Worm (Caenorhabditis elegans) whole organism, dauer: Measurements from ENCODE around the gene nhr-53.
"Not testable (repeated sequence)": the region's sequence is repeated elsewhere in the genome, so short reads cannot be mapped to it uniquely, and the experiment has no call there.

Experiments
- unc-62 ChIP-seq: sonication (generic microtip); optimal IDR thresholded peaks from 2 replicates; lab custom pipeline; 2017; ENCODE audit warnings: missing biosample characterization, missing genetic modification reagents, missing genetic modification characterization

Gene nhr-53

ce11 chrV:15702263-15702662 is at the start of gene nhr-53:
nhr-53 (minus strand) TSS chrV:15702363.
- no peak for TF ChIP-seq unc-62 (GFP tag; lab: Kevin White, UChicago)

ce11 chrV:15750130-15750529 is 48.0 kb upstream of the nhr-53 start, which contains the start of gene str-6:
str-6 (minus strand) TSS chrV:15750230.
- no peak for TF ChIP-seq unc-62 (GFP tag; lab: Kevin White, UChicago)

ce11 chrV:15748343-15748742 is 46.2 kb upstream of the nhr-53 start, which contains the start of gene T23D5.8:
T23D5.8 (minus strand) TSS chrV:15748443.
- not testable (repeated sequence) for TF ChIP-seq unc-62 (GFP tag; lab: Kevin White, UChicago)

- not testable (repeated sequence) for TF ChIP-seq unc-62 (GFP tag; lab: Kevin White, UChicago)
Observed at ce11 chrV:15744366-15744765, 42.2 kb upstream of the nhr-53 start, which contains the start of gene str-19. str-19 (minus strand) TSS chrV:15744466.

ce11 chrV:15741851-15742250 is 39.7 kb upstream of the nhr-53 start, which contains the start of gene str-18:
str-18 (minus strand) TSS chrV:15741951.
- no peak for TF ChIP-seq unc-62 (GFP tag; lab: Kevin White, UChicago)

ce11 chrV:15735720-15736119 is 33.6 kb upstream of the nhr-53 start, which contains the start of gene str-27:
str-27 (minus strand) TSS chrV:15735820.
- no peak for TF ChIP-seq unc-62 (GFP tag; lab: Kevin White, UChicago)

ce11 chrV:15733568-15733967 is 31.4 kb upstream of the nhr-53 start, which contains the start of gene T23D5.3:
T23D5.3 (minus strand) TSS chrV:15733668.
- no peak for TF ChIP-seq unc-62 (GFP tag; lab: Kevin White, UChicago)

- TF ChIP-seq unc-62 (GFP tag; lab: Kevin White, UChicago), result no peak
Observed at ce11 chrV:15733020-15733419, 30.9 kb upstream of the nhr-53 start.

ce11 chrV:15732209-15732608 is 30.0 kb upstream of the nhr-53 start, which contains the start of gene str-38:
str-38 (minus strand) TSS chrV:15732309.
- TF ChIP-seq unc-62 (GFP tag; lab: Kevin White, UChicago), result no peak

- no peak for TF ChIP-seq unc-62 (GFP tag; lab: Kevin White, UChicago)
Observed at ce11 chrV:15730459-15730858, 28.3 kb upstream of the nhr-53 start, which contains the start of gene Y6E2A.10. Y6E2A.10 (minus strand) TSS chrV:15730559.

ce11 chrV:15726610-15727009 is 24.4 kb upstream of the nhr-53 start, which contains the start of the genes irld-57 and sfxn-1.3:
irld-57 (minus strand) TSS chrV:15726710.
sfxn-1.3 (plus strand) TSS chrV:15726841.
- TF ChIP-seq unc-62 (GFP tag; lab: Kevin White, UChicago), result no peak

ce11 chrV:15721888-15722287 is 19.7 kb upstream of the nhr-53 start, which contains the start of gene srh-140:
srh-140 (plus strand) TSS chrV:15722188.
- no peak for TF ChIP-seq unc-62 (GFP tag; lab: Kevin White, UChicago)

- no peak for TF ChIP-seq unc-62 (GFP tag; lab: Kevin White, UChicago)
Observed at ce11 chrV:15721431-15721830, 19.3 kb upstream of the nhr-53 start.

ce11 chrV:15719570-15719969 is 17.4 kb upstream of the nhr-53 start, which contains the start of gene Y6E2A.7:
Y6E2A.7 (plus strand) TSS chrV:15719870.
- TF ChIP-seq unc-62 (GFP tag; lab: Kevin White, UChicago), result no peak

- TF ChIP-seq unc-62 (GFP tag; lab: Kevin White, UChicago), result no peak
Observed at ce11 chrV:15718562-15718961, 16.4 kb upstream of the nhr-53 start, which contains the start of gene Y6E2A.5. Y6E2A.5 (minus strand) TSS chrV:15718662.

- TF ChIP-seq unc-62 (GFP tag; lab: Kevin White, UChicago), result no peak
Observed at ce11 chrV:15716679-15717078, 14.5 kb upstream of the nhr-53 start, which contains the start of gene Y6E2A.4. Y6E2A.4 (minus strand) TSS chrV:15716779.

- no peak for TF ChIP-seq unc-62 (GFP tag; lab: Kevin White, UChicago)
Observed at ce11 chrV:15715636-15716035, 13.5 kb upstream of the nhr-53 start.
